Fruit fly (Drosophila melanogaster) S2 (cell line): ENCODE measurements around the gene CG31131.

Source experiments
- CG8478 ChIP-seq: fragments of >200 bp; optimal IDR thresholded peaks from 2 replicates; lab custom pipeline; 2018
- CTCF ChIP-seq, 2 experiments: fragments of >200 bp; optimal IDR thresholded peaks; 2 replicates each; lab custom pipeline; 2018

dm6 chr3R:27922673-27923175 lies 40.3 kb downstream of the CG31131 start, which contains the start of gene RpL4:
- no peak for TF ChIP-seq CG8478 (lab: Kevin White, UChicago)
- no peak for TF ChIP-seq CTCF (optimal IDR thresholded peaks at IDR 0.05; lab: Kevin White, UChicago)
